Fruit fly (Drosophila melanogaster) Kc167 (cell line): ENCODE results near the gene CG12012.

Source experiments
- Myc ChIP-seq: fragments of >200 bp; optimal IDR thresholded peaks from 2 replicates; lab custom pipeline; 2017; ENCODE audit warnings: missing external identifiers
- Sin3A ChIP-seq: fragments of >200 bp; optimal IDR thresholded peaks from 2 replicates; lab custom pipeline; 2018; ENCODE audit warnings: missing external identifiers
- h ChIP-seq: fragments of >200 bp; optimal IDR thresholded peaks from 3 replicates; lab custom pipeline; 2018; ENCODE audit warnings: missing external identifiers
- insv ChIP-seq: fragments of >200 bp; optimal IDR thresholded peaks from 3 replicates; lab custom pipeline; 2018; ENCODE audit warnings: missing external identifiers
- psq ChIP-seq: fragments of >200 bp; optimal IDR thresholded peaks from 2 replicates; lab custom pipeline; 2017; ENCODE audit warnings: missing external identifiers
- ttk ChIP-seq: sonication (Bioruptor generic); optimal IDR thresholded peaks from 2 replicates; lab custom pipeline; 2017; ENCODE audit warnings: missing external identifiers

CG12012 gene

DNA sequence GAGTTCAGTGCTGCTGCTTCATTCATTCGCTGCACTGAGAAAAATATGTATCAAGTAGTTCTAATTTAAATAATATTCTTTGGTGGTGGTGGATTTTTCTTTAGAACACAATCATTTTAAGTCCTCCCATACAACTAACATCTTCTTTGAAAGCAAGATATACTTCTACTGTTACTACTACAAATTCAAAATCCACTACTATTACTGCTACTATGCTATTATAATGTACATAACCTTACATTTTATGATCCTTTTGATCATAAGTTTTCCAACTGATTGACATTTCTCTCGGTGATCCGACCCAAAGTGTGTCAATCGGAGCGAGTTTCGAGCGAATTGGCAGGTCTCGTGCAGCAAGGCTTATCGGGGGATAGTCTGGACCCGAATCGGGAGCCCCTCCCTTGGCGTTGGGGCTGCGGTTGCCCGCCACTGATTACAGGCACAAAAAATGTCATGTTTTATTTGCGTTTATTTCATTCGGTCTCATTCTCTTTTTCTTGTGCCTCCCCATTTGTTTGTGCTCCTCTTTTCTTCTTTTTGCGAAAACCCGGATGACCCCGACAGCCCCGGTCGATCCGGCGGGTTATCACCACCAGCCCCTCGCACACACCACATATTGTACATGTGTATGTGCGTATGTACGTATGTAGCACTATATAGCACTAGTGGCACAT lies 22.8 kb downstream of the CG12012 start:
- TF ChIP-seq Myc (lab: Kevin White, UChicago), result no peak
- no peak for TF ChIP-seq ttk (lab: Kevin White, UChicago)
- TF ChIP-seq psq, result no peak
- TF ChIP-seq h (lab: Kevin White, UChicago), result no peak
- TF ChIP-seq Sin3A, result no peak
- no peak for TF ChIP-seq insv (lab: Kevin White, UChicago)

DNA sequence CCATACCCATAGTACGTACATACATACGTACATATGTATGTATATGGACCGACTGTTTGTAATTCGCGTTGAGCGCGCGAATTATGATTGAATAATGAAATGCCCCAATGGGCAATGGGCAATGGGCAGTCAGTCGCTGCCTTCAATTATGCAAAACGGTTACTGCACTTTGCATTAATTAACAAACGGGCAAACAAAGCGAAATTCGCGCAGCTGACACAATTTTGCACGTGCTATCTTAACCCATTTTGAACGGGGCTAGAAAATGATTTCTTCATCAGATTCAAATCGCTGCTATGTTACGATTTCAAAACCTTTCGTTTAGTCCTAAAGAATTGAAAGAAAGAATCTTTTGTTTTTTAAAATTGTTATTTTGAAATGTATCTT lies 23.4 kb downstream of the CG12012 start:
- TF ChIP-seq Sin3A, result no peak
- no peak for TF ChIP-seq insv (lab: Kevin White, UChicago)
- no peak for TF ChIP-seq psq
- TF ChIP-seq h (lab: Kevin White, UChicago), result no peak

DNA sequence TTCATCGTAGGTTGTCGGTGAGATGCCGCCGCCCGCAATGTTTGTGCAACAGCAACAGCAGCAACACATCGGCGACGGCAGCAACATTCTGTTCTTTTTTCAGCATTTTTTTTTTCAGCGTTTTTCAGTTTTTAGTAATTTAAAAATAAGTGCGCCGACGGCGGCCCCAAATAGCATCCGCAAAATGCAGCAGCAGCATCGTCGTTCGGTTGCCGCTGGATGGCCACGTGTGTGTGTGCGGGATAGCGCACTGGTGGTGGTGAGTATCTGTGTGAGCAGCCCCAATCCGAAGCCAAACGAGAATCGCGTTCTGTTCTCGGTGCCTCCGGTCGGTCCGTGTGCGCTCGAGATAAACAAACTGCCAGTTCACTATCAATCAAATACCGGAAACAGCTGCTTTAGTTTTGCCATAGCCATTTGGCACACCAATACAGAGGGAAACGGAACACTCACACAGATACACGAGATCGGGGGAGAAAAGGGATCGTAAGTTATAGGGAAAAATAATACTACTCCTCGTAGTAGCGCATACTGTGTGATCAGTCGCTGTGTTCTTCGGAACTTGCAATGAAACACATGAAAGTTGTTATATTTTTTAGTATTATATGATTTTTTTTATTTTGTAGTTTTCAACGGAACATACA lies 24.1 kb downstream of the CG12012 start:
- TF ChIP-seq ttk (lab: Kevin White, UChicago), result no peak
- no peak for TF ChIP-seq Sin3A

- TF ChIP-seq psq, result no peak
- TF ChIP-seq ttk (lab: Kevin White, UChicago), result no peak
- no peak for TF ChIP-seq insv (lab: Kevin White, UChicago)
- TF ChIP-seq Sin3A, result no peak
- TF ChIP-seq Myc (lab: Kevin White, UChicago), result no peak
- no peak for TF ChIP-seq h (lab: Kevin White, UChicago)
Observed at dm6 chr3L:3405592-3405991, 29.0 kb downstream of the CG12012 start.

- TF ChIP-seq Sin3A (no peak), psq (no peak), h (lab: Kevin White, UChicago) (no peak), Myc (lab: Kevin White, UChicago) (no peak), insv (lab: Kevin White, UChicago) (no peak), ttk (lab: Kevin White, UChicago) (no peak)
Observed at dm6 chr3L:3406307-3407061, 29.9 kb downstream of the CG12012 start.

dm6 chr3L:3407481-3407880 lies 30.9 kb downstream of the CG12012 start:
- no peak for TF ChIP-seq Myc (lab: Kevin White, UChicago)
- no peak for TF ChIP-seq h (lab: Kevin White, UChicago)
- TF ChIP-seq psq, result no peak
- TF ChIP-seq ttk (lab: Kevin White, UChicago), result no peak
- TF ChIP-seq Sin3A, result no peak
- no peak for TF ChIP-seq insv (lab: Kevin White, UChicago)

dm6 chr3L:3408231-3408630 lies 31.7 kb downstream of the CG12012 start:
- TF ChIP-seq h (lab: Kevin White, UChicago) (no peak), insv (lab: Kevin White, UChicago) (no peak), Sin3A (no peak), ttk (lab: Kevin White, UChicago) (no peak), Myc (lab: Kevin White, UChicago) (no peak), psq (no peak)

dm6 chr3L:3408796-3409625 lies 32.5 kb downstream of the CG12012 start:
- no peak for TF ChIP-seq ttk (lab: Kevin White, UChicago)

DNA sequence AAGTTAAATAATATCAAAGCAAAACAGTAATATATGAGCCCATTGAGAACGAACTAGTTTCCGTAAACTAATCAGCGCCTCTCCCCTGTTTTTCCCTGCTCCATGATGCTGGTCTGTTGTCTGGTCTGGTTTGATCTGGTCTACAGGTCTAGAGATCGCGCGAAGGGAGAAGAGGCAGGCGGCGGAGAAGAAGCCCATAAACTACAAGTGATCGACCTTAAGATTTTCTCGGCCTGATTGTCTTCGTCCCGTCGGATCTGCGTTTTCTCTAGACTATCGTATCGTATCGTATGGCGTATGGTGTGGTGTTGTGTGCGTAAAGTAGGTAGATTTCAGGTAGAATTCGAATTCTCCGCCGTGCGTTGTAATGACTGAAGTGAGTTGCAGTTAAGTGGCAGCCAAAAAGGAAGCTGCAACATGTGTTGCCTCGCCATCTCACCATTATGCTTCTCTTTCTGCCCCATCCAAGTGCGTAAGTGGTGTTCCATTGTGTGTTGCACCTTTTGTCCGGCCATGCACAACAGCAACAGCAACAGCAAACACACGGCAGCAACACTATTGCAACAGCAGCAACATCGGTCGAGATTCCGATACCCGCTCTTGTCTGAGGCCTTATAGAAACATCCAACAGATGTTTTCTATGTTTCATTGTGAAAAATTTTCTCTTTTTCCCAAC lies 33.2 kb downstream of the CG12012 start:
- TF ChIP-seq h (lab: Kevin White, UChicago) (no peak), insv (lab: Kevin White, UChicago) (no peak)

dm6 chr3L:3410978-3411629 lies 34.5 kb downstream of the CG12012 start:
- TF ChIP-seq Myc (lab: Kevin White, UChicago), result no peak
- no peak for TF ChIP-seq h (lab: Kevin White, UChicago)
- no peak for TF ChIP-seq ttk (lab: Kevin White, UChicago)
- TF ChIP-seq psq, result no peak
- TF ChIP-seq Sin3A, result no peak
- TF ChIP-seq insv (lab: Kevin White, UChicago), result no peak

DNA sequence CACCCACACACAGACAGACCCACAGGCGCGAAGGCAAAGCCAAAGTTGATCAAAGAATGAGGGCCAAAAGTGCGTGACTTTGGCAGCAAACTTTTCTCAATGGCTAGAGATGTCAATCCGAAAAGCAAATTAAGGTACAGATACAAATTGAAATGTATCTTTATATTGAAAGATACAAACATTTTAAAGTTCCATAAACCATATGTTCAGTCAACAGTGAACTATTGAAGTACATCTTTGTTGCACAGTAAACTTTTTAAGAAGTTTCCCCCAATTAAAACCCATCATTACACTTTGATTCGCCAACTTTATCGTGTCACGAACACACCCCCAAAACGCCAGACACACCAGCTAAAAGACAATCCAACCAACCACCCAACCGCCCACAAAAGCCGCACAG lies 35.1 kb downstream of the CG12012 start:
- TF ChIP-seq h (lab: Kevin White, UChicago), result no peak
- TF ChIP-seq psq, result no peak
- no peak for TF ChIP-seq Sin3A
- no peak for TF ChIP-seq ttk (lab: Kevin White, UChicago)
- no peak for TF ChIP-seq Myc (lab: Kevin White, UChicago)
- TF ChIP-seq insv (lab: Kevin White, UChicago), result no peak
